Fruit fly (Drosophila melanogaster) whole organism, wandering third instar larva: Measurements from ENCODE around the gene spg.

Experiments used
- Abd-B ChIP-seq: fragments of >200 bp; optimal IDR thresholded peaks from 2 replicates; lab custom pipeline; 2017; ENCODE audit warnings: missing biosample characterization, missing genetic modification characterization
- Dfd ChIP-seq: fragments of >200 bp; optimal IDR thresholded peaks from 2 replicates; lab custom pipeline; 2017; ENCODE audit warnings: missing biosample characterization, missing genetic modification characterization
- Dif ChIP-seq: fragments of 200-275, 200-300 bp; sonication (Bioruptor generic); optimal IDR thresholded peaks from 2 replicates; lab custom pipeline; 2018; ENCODE audit warnings: missing biosample characterization, missing genetic modification characterization; ENCODE audit not compliant: partially characterized antibody
- GATAd ChIP-seq: sonication (Bioruptor generic); optimal IDR thresholded peaks from 2 replicates; lab custom pipeline; 2016; ENCODE audit warnings: missing biosample characterization, missing genetic modification characterization
- Mio ChIP-seq: sonication (Bioruptor generic); optimal IDR thresholded peaks from 2 replicates; lab custom pipeline; 2016; ENCODE audit warnings: missing biosample characterization, missing genetic modification characterization
- Myc ChIP-seq: fragments of >200 bp; optimal IDR thresholded peaks from 2 replicates; lab custom pipeline; 2017
- N ChIP-seq: fragments of >200 bp; optimal IDR thresholded peaks from 2 replicates; lab custom pipeline; 2018; ENCODE audit warnings: missing biosample characterization, missing external identifiers, missing genetic modification characterization
- dmrt93B ChIP-seq: fragments of 200-800 bp; sonication (Bioruptor generic); optimal IDR thresholded peaks from 2 replicates; lab custom pipeline; 2018; ENCODE audit warnings: missing biosample characterization, mild to moderate bottlenecking, missing genetic modification characterization
- foxo ChIP-seq, 2 experiments: fragments of 200-800 bp; sonication (Bioruptor generic); optimal IDR thresholded peaks; 2 replicates in 1 of 2; 3 replicates in 1 of 2; lab custom pipeline; 2016 to 2017; ENCODE audit warnings: missing biosample characterization in 2 of 2, missing genetic modification characterization in 2 of 2
- h ChIP-seq: fragments of 200-800 bp; sonication (Bioruptor generic); optimal IDR thresholded peaks from 3 replicates; lab custom pipeline; 2016; ENCODE audit warnings: missing biosample characterization, mild to moderate bottlenecking, missing genetic modification characterization
- jim ChIP-seq: fragments of 175-275, 200-325 bp; sonication (Bioruptor generic); optimal IDR thresholded peaks from 2 replicates; lab custom pipeline; 2016; ENCODE audit warnings: missing biosample characterization, mild to moderate bottlenecking, missing genetic modification characterization
- lola ChIP-seq: fragments of >200 bp; optimal IDR thresholded peaks from 2 replicates; lab custom pipeline; 2017; ENCODE audit warnings: missing biosample characterization, missing genetic modification characterization
- psq ChIP-seq: fragments of 200-800 bp; sonication (Bioruptor generic); optimal IDR thresholded peaks from 3 replicates; lab custom pipeline; 2017; ENCODE audit warnings: missing biosample characterization, mild to moderate bottlenecking, missing genetic modification characterization, moderate library complexity
- usp ChIP-seq: fragments of >200 bp; optimal IDR thresholded peaks from 2 replicates; lab custom pipeline; 2017; ENCODE audit warnings: missing biosample characterization, missing genetic modification characterization

- TF ChIP-seq usp (GFP tag; lab: Kevin White, UChicago) (no peak), jim (GFP tag; lab: Kevin White, UChicago) (no peak), h (GFP tag; lab: Kevin White, UChicago) (no peak), Mio (no peak), N (GFP tag; lab: Kevin White, UChicago) (no peak), Dif (GFP tag; lab: Kevin White, UChicago) (no peak), Dfd (GFP tag; lab: Kevin White, UChicago) (no peak), GATAd (GFP tag; lab: Kevin White, UChicago) (no peak), Myc (no peak), foxo (GFP tag; optimal IDR thresholded peaks at IDR 0.05; lab: Kevin White, UChicago) (no peak), dmrt93B (GFP tag; lab: Kevin White, UChicago) (no peak), psq (GFP tag; lab: Kevin White, UChicago) (no peak), Abd-B (GFP tag; lab: Kevin White, UChicago) (no peak), lola (GFP tag; lab: Kevin White, UChicago) (no peak)
Measured at dm6 chr3R:28850662-28851257, 5.7 kb downstream of the spg start.
